Worm (Caenorhabditis elegans) whole organism, L3 larva: ENCODE measurements around the gene C54D10.5.

Source experiments
- ceh-16 ChIP-seq: sonication (generic microtip); optimal IDR thresholded peaks from 2 replicates; lab custom pipeline; 2017; ENCODE audit warnings: missing biosample characterization, missing genetic modification characterization
- egl-27 ChIP-seq: sonication (generic microtip); optimal IDR thresholded peaks from 4 replicates; lab custom pipeline; 2017; ENCODE audit warnings: missing biosample characterization, missing genetic modification reagents, missing genetic modification characterization
- elt-2 ChIP-seq: sonication (generic microtip); optimal IDR thresholded peaks from 2 replicates; lab custom pipeline; 2016; ENCODE audit warnings: missing genetic modification reagents, mild to moderate bottlenecking, missing genetic modification characterization, missing compliant biosample characterization
- elt-3 ChIP-seq, 3 experiments: fragments of 150-350 bp in 1 of 3; sonication (generic microtip) in 2 of 3; optimal IDR thresholded peaks; 2 replicates in 2 of 3; 4 replicates in 1 of 3; lab custom pipeline; 2014 to 2017; ENCODE audit warnings: missing biosample characterization in 3 of 3, missing genetic modification characterization in 3 of 3
- nhr-11 ChIP-seq: fragments of 150-350 bp; optimal IDR thresholded peaks from 2 replicates; lab custom pipeline; 2014; ENCODE audit warnings: missing biosample characterization, missing genetic modification characterization
- snpc-4 ChIP-seq: fragments of 150-350 bp; optimal IDR thresholded peaks from 2 replicates; lab custom pipeline; 2014; ENCODE audit warnings: missing biosample characterization, missing genetic modification characterization
- unc-62 ChIP-seq: fragments of 150-350 bp; sonication (generic microtip); optimal IDR thresholded peaks from 4 replicates; lab custom pipeline; 2014; ENCODE audit warnings: missing biosample characterization, missing genetic modification reagents, missing genetic modification characterization
- zag-1 ChIP-seq: fragments of 150-350 bp; optimal IDR thresholded peaks from 2 replicates; lab custom pipeline; 2014; ENCODE audit warnings: missing biosample characterization, missing genetic modification characterization
- ztf-11 ChIP-seq: fragments of 150-350 bp; optimal IDR thresholded peaks from 2 replicates; lab custom pipeline; 2014; ENCODE audit warnings: missing biosample characterization, missing genetic modification characterization

DNA sequence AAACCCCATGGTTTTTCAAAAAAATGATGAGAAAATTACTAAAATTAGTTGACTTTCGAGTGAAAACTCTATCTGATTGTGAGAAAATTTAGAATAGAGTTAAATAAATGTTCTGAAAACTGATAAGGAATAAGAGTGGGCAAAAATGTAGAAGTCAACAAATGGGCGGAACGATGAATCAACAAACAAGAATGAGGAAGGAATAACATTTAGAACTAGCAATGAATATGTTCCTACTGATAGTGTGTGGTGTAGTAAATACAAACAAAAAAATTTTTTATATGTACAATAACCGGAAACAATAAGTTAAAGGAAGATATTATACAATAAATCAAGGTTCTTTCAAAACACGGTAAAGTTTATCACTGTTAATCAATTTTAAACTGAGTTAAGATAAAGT, 14.6 kb downstream of the C54D10.5 start, which contains the start of gene pals-39:
- no peak for TF ChIP-seq zag-1 (tag; lab: Kevin White, UChicago)
- no peak for TF ChIP-seq elt-2 (tag; lab: Kevin White, UChicago)
- TF ChIP-seq nhr-11 (tag; lab: Kevin White, UChicago), result no peak
- TF ChIP-seq snpc-4 (tag; lab: Kevin White, UChicago), result no peak
- no peak for TF ChIP-seq ceh-16 (tag; lab: Kevin White, UChicago)
- no peak for TF ChIP-seq ztf-11 (tag; lab: Kevin White, UChicago)
- TF ChIP-seq egl-27 (tag; lab: Kevin White, UChicago), result no peak
- TF ChIP-seq unc-62, result no peak
- TF ChIP-seq elt-3 (tag; optimal IDR thresholded peaks at IDR 0.05; lab: Kevin White, UChicago), result no peak
